Worm (Caenorhabditis elegans): ENCODE measurements around the gene ZK1127.5.
A peak's percentile ranks its signal among the peaks of the same experiment; 100 is the strongest.

ZK1127.5 gene

DNA sequence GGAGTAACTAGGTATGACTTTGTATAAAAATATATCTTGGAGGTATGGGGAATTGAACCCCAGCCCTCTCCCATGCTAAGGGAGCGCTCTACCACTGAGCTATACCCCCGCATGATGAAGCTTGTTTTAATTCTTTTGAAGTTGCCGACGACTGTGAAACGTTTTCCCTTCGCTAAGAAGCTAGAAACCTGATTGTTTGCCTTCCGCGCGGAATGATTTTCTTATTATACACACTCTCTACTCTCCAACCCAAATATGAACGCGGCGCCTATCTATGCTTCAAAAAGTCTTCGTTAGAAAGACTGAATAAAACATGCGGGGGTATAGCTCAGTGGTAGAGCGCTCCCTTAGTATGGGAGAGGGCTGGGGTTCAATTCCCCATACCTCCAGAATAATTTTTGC lies 47.5 kb upstream of the ZK1127.5 start (continued):
- no peak for TF ChIP-seq F55B11.4 (tag; optimal IDR thresholded peaks at IDR 0.05; ENCODE audit: borderline replicate concordance, insufficient read depth)
- no peak for TF ChIP-seq C17E4.6 (GFP tag; IDR thresholded peaks at IDR 0.05)
- TF ChIP-seq T07F8.4 (tag; optimal IDR thresholded peaks at IDR 0.05) = no peak
- TF ChIP-seq aptf-3 (GFP tag; IDR thresholded peaks at IDR 0.05) = no peak
- peak; percentile 89 for TF ChIP-seq tbp1 (GFP tag; optimal IDR thresholded peaks at IDR 0.05)
- TF ChIP-seq ceh-91 (GFP tag; IDR thresholded peaks at IDR 0.05) = no peak
- no peak for TF ChIP-seq attf-5 (GFP tag; optimal IDR thresholded peaks at IDR 0.05)
- no peak for TF ChIP-seq T26A5.8 (tag; optimal IDR thresholded peaks at IDR 0.05)
- no peak for TF ChIP-seq nhr-80 (tag; optimal IDR thresholded peaks at IDR 0.05)
- no peak for TF ChIP-seq hlh-12 (tag; optimal IDR thresholded peaks at IDR 0.05)
- TF ChIP-seq F52B5.7 (tag; optimal IDR thresholded peaks at IDR 0.05) = no peak
- 0 out of 2 replicates have a peak, but pooled peaks have one; percentile 4 for TF ChIP-seq ztf-6 (GFP tag; IDR thresholded peaks at IDR 0.05)
- no peak for TF ChIP-seq F37B4.10 (GFP tag; IDR thresholded peaks at IDR 0.05)
- peak; percentile 34 for TF ChIP-seq hrde-1 (tag; optimal IDR thresholded peaks at IDR 0.05; ENCODE audit: borderline replicate concordance)
- no peak for TF ChIP-seq Y95B8A.8 (GFP tag; IDR thresholded peaks at IDR 0.05)
- no peak for TF ChIP-seq nfya-2 (GFP tag; IDR thresholded peaks at IDR 0.05)
- TF ChIP-seq K11D2.4 (GFP tag; IDR thresholded peaks at IDR 0.05) = peak; percentile 48; the same call in 1 of the 2 replicates
- no peak for TF ChIP-seq K12H6.12 (tag; optimal IDR thresholded peaks at IDR 0.05)
- TF ChIP-seq egrh-3 (GFP tag; IDR thresholded peaks at IDR 0.05) = peak; percentile 49; the same call in 1 of the 2 replicates
- no peak for TF ChIP-seq rcor-1 (GFP tag; IDR thresholded peaks at IDR 0.05)
- TF ChIP-seq madf-8 (GFP tag; conservative IDR thresholded peaks at IDR 0.05) = 0 out of 2 replicates have a peak, but pooled peaks have one; percentile 9
- TF ChIP-seq F39B2.1 (GFP tag; IDR thresholded peaks at IDR 0.05) = no peak
- peak; percentile 3 for TF ChIP-seq B0035.1 (tag; optimal IDR thresholded peaks at IDR 0.05)
- TF ChIP-seq madf-10 (tag; optimal IDR thresholded peaks at IDR 0.05) = no peak
- TF ChIP-seq tbx-9 (tag; optimal IDR thresholded peaks at IDR 0.05; ENCODE audit: borderline replicate concordance) = no peak
- peak; percentile 51 for TF ChIP-seq ztf-18 (tag; optimal IDR thresholded peaks at IDR 0.05)
- no peak for TF ChIP-seq C06A6.2 (GFP tag; conservative IDR thresholded peaks at IDR 0.05)
- TF ChIP-seq nhr-179 (tag; optimal IDR thresholded peaks at IDR 0.05) = no peak
- TF ChIP-seq tlf-1 (GFP tag; optimal IDR thresholded peaks at IDR 0.05) = no peak
- 0 out of 2 replicates have a peak, but pooled peaks have one; percentile 19 for TF ChIP-seq cebp-2 (GFP tag; IDR thresholded peaks at IDR 0.05)
- peak; percentile 72 for TF ChIP-seq him-1 (tag; optimal IDR thresholded peaks at IDR 0.05)
- TF ChIP-seq hsf-1 (GFP tag; IDR thresholded peaks at IDR 0.05) = no peak
- TF ChIP-seq Y56A3A.18 (GFP tag; IDR thresholded peaks at IDR 0.05) = no peak
- peak; percentile 12 for TF ChIP-seq lin-40 (tag; optimal IDR thresholded peaks at IDR 0.05)
- TF ChIP-seq ceh-40 (GFP tag; IDR thresholded peaks at IDR 0.05) = no peak
- peak; percentile 39; the same call in 1 of the 2 replicates for TF ChIP-seq B0336.3 (GFP tag; IDR thresholded peaks at IDR 0.05)
- no peak for TF ChIP-seq snpc-3.4 (tag; optimal IDR thresholded peaks at IDR 0.05)
- TF ChIP-seq ceh-27 (GFP tag; optimal IDR thresholded peaks at IDR 0.05) = peak; percentile 28
- peak; percentile 54 for TF ChIP-seq hmg-1.2 (GFP tag; IDR thresholded peaks at IDR 0.05)
- no peak for TF ChIP-seq ztf-22 (GFP tag; optimal IDR thresholded peaks at IDR 0.05)
- no peak for TF ChIP-seq chd-7 (tag; optimal IDR thresholded peaks at IDR 0.05)
- peak; percentile 66 for TF ChIP-seq ZK185.1 (tag; optimal IDR thresholded peaks at IDR 0.05; ENCODE audit: poor library complexity, severe bottlenecking)
- peak; percentile 27 for TF ChIP-seq lsl-1 (GFP tag; optimal IDR thresholded peaks at IDR 0.05)
- peak; percentile 79 for TF ChIP-seq B0261.1 (tag; optimal IDR thresholded peaks at IDR 0.05)
- no peak for TF ChIP-seq bed-1 (GFP tag; IDR thresholded peaks at IDR 0.05)
- TF ChIP-seq rec-8 (tag; optimal IDR thresholded peaks at IDR 0.05) = peak; percentile 38 to 74
- 0 out of 2 replicates have a peak, but pooled peaks have one; percentile 42 for TF ChIP-seq ztf-25 (GFP tag; IDR thresholded peaks at IDR 0.05)
- TF ChIP-seq attf-3 (GFP tag; conservative IDR thresholded peaks at IDR 0.05) = no peak
- TF ChIP-seq egl-18 (GFP tag; IDR thresholded peaks at IDR 0.05) = no peak
